Fruit fly (Drosophila melanogaster): Measurements from ENCODE around the gene C1GalTA.

The C1GalTA gene

DNA sequence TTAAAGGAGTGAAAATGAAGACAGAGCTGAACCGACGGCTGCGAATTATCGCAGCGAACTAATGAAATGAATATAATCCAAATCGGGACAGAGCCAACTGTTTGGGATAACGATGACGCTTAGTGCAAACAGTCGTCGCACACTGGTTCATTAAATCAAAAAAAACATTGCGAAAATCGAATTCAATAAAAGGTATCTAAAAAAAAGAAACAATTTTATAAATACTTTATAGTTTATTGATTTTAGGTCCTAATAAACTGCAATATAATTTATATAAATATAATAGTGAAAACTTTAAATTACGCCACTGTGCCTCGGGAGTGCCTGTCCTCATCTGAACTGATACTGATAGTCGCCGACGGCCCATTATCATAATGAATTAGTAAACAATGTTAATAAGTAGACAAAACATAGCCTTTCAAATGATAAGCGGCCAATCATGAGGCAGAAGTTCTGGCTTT, 8.0 kb upstream of the C1GalTA start, which contains the start of gene CG31886 (continued):
- TF ChIP-seq Mes4 (GFP tag; optimal IDR thresholded peaks at IDR 0.05) (no peak), Hr3 (GFP tag; optimal IDR thresholded peaks at IDR 0.05) (no peak), CG2129 (GFP tag; IDR thresholded peaks at IDR 0.05; ENCODE audit: partially characterized antibody) (no peak), CG17328 (GFP tag; IDR thresholded peaks at IDR 0.05) (peak; percentile 49; the same call in 1 of the 2 replicates), CG12391 (tag; optimal IDR thresholded peaks at IDR 0.05) (peak; percentile 21), sna (GFP tag; IDR thresholded peaks at IDR 0.05; ENCODE audit: partially characterized antibody) (no peak), Kr (GFP tag; optimal IDR thresholded peaks at IDR 0.05) (no peak), Spps (tag; optimal IDR thresholded peaks at IDR 0.05) (no peak), danr (GFP tag; IDR thresholded peaks at IDR 0.05) (no peak), Fer3 (tag; optimal IDR thresholded peaks at IDR 0.05) (no peak), Sin3A (optimal IDR thresholded peaks at IDR 0.05) (no peak), Abd-B (GFP tag; optimal IDR thresholded peaks at IDR 0.05) (no peak), chn (GFP tag; optimal IDR thresholded peaks at IDR 0.05) (no peak), ranshi (GFP tag; IDR thresholded peaks at IDR 0.05) (no peak; the same call in 1 of the 2 replicates), H15 (GFP tag; IDR thresholded peaks at IDR 0.05) (no peak), CG8281 (tag; optimal IDR thresholded peaks at IDR 0.05) (no peak), Lpt (GFP tag; optimal IDR thresholded peaks at IDR 0.05) (no peak), CG31365 (tag; optimal IDR thresholded peaks at IDR 0.05) (no peak), CG10267 (tag; optimal IDR thresholded peaks at IDR 0.05) (peak; percentile 3), sim (GFP tag; IDR thresholded peaks at IDR 0.05) (no peak), CG4424 (GFP tag; optimal IDR thresholded peaks at IDR 0.05) (peak; percentile 27), CG9797 (GFP tag; optimal IDR thresholded peaks at IDR 0.05) (no peak), sens-2 (GFP tag; IDR thresholded peaks at IDR 0.05) (no peak), crc (GFP tag; optimal IDR thresholded peaks at IDR 0.05) (no peak), CrebB (tag; optimal IDR thresholded peaks at IDR 0.05) (no peak), CG4820 (GFP tag; optimal IDR thresholded peaks at IDR 0.05) (no peak), Hr78 (GFP tag; optimal IDR thresholded peaks at IDR 0.05) (no peak), CG43689 (GFP tag; IDR thresholded peaks at IDR 0.05) (no peak), CG6654 (GFP tag; optimal IDR thresholded peaks at IDR 0.05) (no peak), CG7963 (GFP tag; IDR thresholded peaks at IDR 0.05; ENCODE audit: partially characterized antibody) (no peak), hbn (GFP tag; IDR thresholded peaks at IDR 0.05; ENCODE audit: partially characterized antibody) (no peak), Jarid2 (GFP tag; optimal IDR thresholded peaks at IDR 0.05) (no peak), gem (tag; optimal IDR thresholded peaks at IDR 0.05) (peak; percentile 55), pzg (GFP tag; optimal IDR thresholded peaks at IDR 0.05) (no peak), vvl (GFP tag; IDR thresholded peaks at IDR 0.05) (no peak; the same call in 1 of the 2 replicates), E2f1 (GFP tag; IDR thresholded peaks at IDR 0.05) (no peak), CG7786 (GFP tag; optimal IDR thresholded peaks at IDR 0.05) (no peak), tio (GFP tag; optimal IDR thresholded peaks at IDR 0.05) (no peak), Sox100B (GFP tag; optimal IDR thresholded peaks at IDR 0.05) (no peak), CG15011 (GFP tag; optimal IDR thresholded peaks at IDR 0.05) (no peak), Bgb (GFP tag; IDR thresholded peaks at IDR 0.05; ENCODE audit: partially characterized antibody) (no peak), chm (GFP tag; IDR thresholded peaks at IDR 0.05) (no peak), CG32532 (GFP tag; IDR thresholded peaks at IDR 0.05) (peak; percentile 43; the same call in 1 of the 2 replicates), MBD-R2 (GFP tag; IDR thresholded peaks at IDR 0.05) (peak; percentile 21; the same call in 1 of the 2 replicates), PHDP (tag; optimal IDR thresholded peaks at IDR 0.05) (no peak), insv (GFP tag; optimal IDR thresholded peaks at IDR 0.05) (no peak), dmrt11E (tag; optimal IDR thresholded peaks at IDR 0.05) (peak; percentile 70), sqz (GFP tag; optimal IDR thresholded peaks at IDR 0.05) (no peak), CG8388 (GFP tag; optimal IDR thresholded peaks at IDR 0.05) (peak; percentile 61), CG30020 (tag; optimal IDR thresholded peaks at IDR 0.05) (no peak), CG30403 (GFP tag; optimal IDR thresholded peaks at IDR 0.05) (peak; percentile 40)

All from whole organism, embryonic.